Worm (Caenorhabditis elegans): ENCODE measurements around the gene mab-5.

Gene mab-5

DNA sequence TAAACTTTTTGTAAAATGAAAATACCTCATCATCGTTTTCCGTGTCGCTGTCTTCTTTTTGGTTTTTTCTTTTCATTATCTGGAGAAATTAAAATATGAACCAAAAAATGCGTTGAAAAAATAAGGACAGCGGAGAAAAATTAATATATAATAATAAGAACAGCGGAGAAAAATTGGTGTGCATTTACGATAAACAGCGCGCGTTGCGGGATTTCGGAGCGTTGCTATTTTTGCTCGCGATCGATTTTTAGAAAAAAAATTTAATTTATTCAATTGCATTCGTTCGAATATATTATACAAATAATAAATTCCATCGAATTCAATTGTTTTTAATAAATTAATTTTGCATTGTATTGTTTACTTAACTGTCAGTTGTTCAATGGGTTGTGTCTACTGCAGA, 17.3 kb downstream of the mab-5 start, which contains the start of gene ZK686.2 (continued):
- TF ChIP-seq tra-1 (GFP tag; IDR thresholded peaks at IDR 0.05) (no peak), F10B5.3 (tag; optimal IDR thresholded peaks at IDR 0.05) (no peak)

DNA sequence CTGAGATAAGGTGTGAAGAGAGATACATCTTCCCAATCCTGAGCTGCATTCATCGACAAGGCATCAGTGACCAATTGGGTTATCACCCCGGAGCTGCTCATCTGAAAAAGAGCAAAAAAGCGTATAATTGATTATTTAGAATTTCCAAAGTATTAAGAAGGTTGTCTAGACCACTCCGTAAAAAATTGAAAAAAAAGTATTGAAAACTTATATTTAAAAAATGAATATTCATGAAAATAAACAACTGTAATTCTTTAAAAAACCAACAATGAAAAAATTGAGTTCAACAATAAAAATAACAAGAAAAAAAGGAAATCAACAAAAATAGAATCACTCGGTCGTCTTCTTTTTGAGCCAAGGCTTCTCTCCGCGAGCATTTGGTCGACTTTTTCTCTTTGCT, 19.8 kb downstream of the mab-5 start, which contains the start of gene mtx-2:
Gene mtx-2 (minus strand): TSS at position 101 of the 400 bp plus-strand sequence.
- TF ChIP-seq mep-1 (tag; optimal IDR thresholded peaks at IDR 0.05) (no peak), lsy-2 (tag; optimal IDR thresholded peaks at IDR 0.05) (no peak), mes-2 (tag; optimal IDR thresholded peaks at IDR 0.05; ENCODE audit: poor library complexity, severe bottlenecking) (no peak), dmd-8 (GFP tag; IDR thresholded peaks at IDR 0.05) (no peak), T20F7.1 (GFP tag; optimal IDR thresholded peaks at IDR 0.05) (no peak), zip-2 (tag; optimal IDR thresholded peaks at IDR 0.05) (no peak), jun-1 (tag; optimal IDR thresholded peaks at IDR 0.05) (no peak), ctbp-1 (GFP tag; IDR thresholded peaks at IDR 0.05) (no peak), T26A8.4 (GFP tag; IDR thresholded peaks at IDR 0.05) (no peak), spr-1 (tag; optimal IDR thresholded peaks at IDR 0.05) (no peak), nhr-237 (tag; optimal IDR thresholded peaks at IDR 0.05) (no peak), unc-130 (GFP tag; optimal IDR thresholded peaks at IDR 0.05) (no peak), egl-43 (GFP tag; IDR thresholded peaks at IDR 0.05) (no peak), snpc-1.2 (GFP tag; IDR thresholded peaks at IDR 0.05) (no peak), arid-1 (GFP tag; conservative IDR thresholded peaks at IDR 0.05) (no peak), Y105C5A.15 (GFP tag; IDR thresholded peaks at IDR 0.05) (no peak), mxl-2 (GFP tag; conservative IDR thresholded peaks at IDR 0.05) (no peak), mxl-3 (GFP tag; optimal IDR thresholded peaks at IDR 0.05) (no peak), lim-7 (GFP tag; IDR thresholded peaks at IDR 0.05) (no peak), Y75B8A.6 (GFP tag; IDR thresholded peaks at IDR 0.05) (no peak)

DNA sequence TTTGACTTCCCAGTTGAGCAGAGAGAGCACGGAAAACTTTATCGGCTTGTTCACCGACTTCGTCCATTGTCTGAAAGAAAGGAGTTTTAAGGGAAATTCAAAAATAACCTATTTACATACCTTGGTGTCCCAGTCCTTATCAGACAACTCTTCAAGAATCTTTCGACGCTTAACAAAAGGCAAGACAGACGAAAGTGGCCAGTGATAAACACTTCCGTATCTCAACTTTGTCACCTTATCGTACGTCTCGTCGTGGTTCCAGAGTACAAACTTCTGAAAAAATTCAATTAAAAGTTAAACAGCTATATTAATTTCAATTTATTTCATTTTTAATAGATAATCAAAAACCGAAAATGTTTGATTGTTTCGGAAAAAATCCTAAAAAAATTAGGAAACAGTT, 21.0 kb downstream of the mab-5 start:
- TF ChIP-seq pqm-1 (tag; optimal IDR thresholded peaks at IDR 0.05) (peak; percentile 15), dmd-6 (GFP tag; IDR thresholded peaks at IDR 0.05) (peak; percentile 47), F37D6.2 (tag; optimal IDR thresholded peaks at IDR 0.05) (no peak), hlh-11 (tag; optimal IDR thresholded peaks at IDR 0.05) (peak; percentile 46), mep-1 (tag; optimal IDR thresholded peaks at IDR 0.05) (no peak), ztf-11 (tag; optimal IDR thresholded peaks at IDR 0.05) (no peak), lsy-2 (tag; optimal IDR thresholded peaks at IDR 0.05) (no peak), rbr-2 (tag; optimal IDR thresholded peaks at IDR 0.05) (no peak), dpl-1 (GFP tag; optimal IDR thresholded peaks at IDR 0.05) (no peak), unc-62 (GFP tag; optimal IDR thresholded peaks at IDR 0.05 in 1 of 2) (peak in 1 of 2 experiments; percentile 85), unc-62 (tag; optimal IDR thresholded peaks at IDR 0.05) (no peak), daf-16 (GFP tag; optimal IDR thresholded peaks at IDR 0.05) (no peak), daf-16 (tag; optimal IDR thresholded peaks at IDR 0.05) (peak; percentile 86), ceh-82 (tag; optimal IDR thresholded peaks at IDR 0.05) (no peak), dve-1 (tag; optimal IDR thresholded peaks at IDR 0.05; ENCODE audit: insufficient read depth) (peak; percentile 66), mxl-3 (GFP tag; optimal IDR thresholded peaks at IDR 0.05) (no peak), T26A8.4 (GFP tag; IDR thresholded peaks at IDR 0.05) (no peak), lin-39 (tag; optimal IDR thresholded peaks at IDR 0.05) (no peak)

DNA sequence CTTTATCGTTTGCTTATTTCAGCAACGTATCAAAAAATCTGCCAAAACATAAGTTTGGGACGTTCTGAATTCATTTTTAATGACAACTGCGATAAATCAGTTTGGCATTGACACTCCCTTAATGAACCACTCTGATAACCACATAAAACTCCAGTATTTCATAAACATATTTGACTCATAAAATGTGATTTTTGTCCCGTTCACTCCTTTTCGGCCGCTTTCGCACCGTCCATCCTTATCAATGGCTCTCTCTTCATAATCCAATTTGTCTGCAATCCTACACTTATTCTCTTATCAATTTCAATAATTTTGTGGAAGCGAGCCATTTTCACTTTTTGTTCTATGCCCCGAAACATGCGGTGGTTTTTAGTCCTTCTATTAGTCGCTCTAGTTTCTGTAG, 24.7 kb downstream of the mab-5 start, which contains the start of gene pcp-1:
Gene pcp-1 (plus strand): TSS at position 342 of the 400 bp plus-strand sequence.
- TF ChIP-seq mep-1 (tag; optimal IDR thresholded peaks at IDR 0.05): no peak
- TF ChIP-seq dmd-6 (GFP tag; IDR thresholded peaks at IDR 0.05): peak; percentile 91
- no peak for TF ChIP-seq zip-2 (tag; optimal IDR thresholded peaks at IDR 0.05)
- TF ChIP-seq gei-8 (GFP tag; optimal IDR thresholded peaks at IDR 0.05): no peak
- peak; percentile 33 for TF ChIP-seq T20F7.1 (GFP tag; optimal IDR thresholded peaks at IDR 0.05)
- TF ChIP-seq fos-1 (tag; optimal IDR thresholded peaks at IDR 0.05): no peak
- peak; percentile 98 for TF ChIP-seq php-3 (GFP tag; IDR thresholded peaks at IDR 0.05)
- no peak for TF ChIP-seq aly-2 (tag; optimal IDR thresholded peaks at IDR 0.05)
- no peak for TF ChIP-seq egl-27 (tag; optimal IDR thresholded peaks at IDR 0.05)
- no peak for TF ChIP-seq nhr-111 (GFP tag; optimal IDR thresholded peaks at IDR 0.05)
- TF ChIP-seq nhr-10 (tag; optimal IDR thresholded peaks at IDR 0.05): no peak
- no peak for TF ChIP-seq duxl-1 (tag; optimal IDR thresholded peaks at IDR 0.05; ENCODE audit: poor library complexity)
- TF ChIP-seq spr-1 (tag; optimal IDR thresholded peaks at IDR 0.05): no peak
- peak; percentile 26 for TF ChIP-seq mxl-3 (GFP tag; optimal IDR thresholded peaks at IDR 0.05)
- peak; percentile 93 for TF ChIP-seq dve-1 (tag; optimal IDR thresholded peaks at IDR 0.05; ENCODE audit: insufficient read depth)
- no peak for TF ChIP-seq ZK337.2 (GFP tag; IDR thresholded peaks at IDR 0.05)
- TF ChIP-seq unc-39 (tag; optimal IDR thresholded peaks at IDR 0.05): no peak
- no peak for TF ChIP-seq lim-7 (GFP tag; IDR thresholded peaks at IDR 0.05)
- no peak for TF ChIP-seq lin-39 (tag; optimal IDR thresholded peaks at IDR 0.05)
- no peak for TF ChIP-seq set-16 (GFP tag; IDR thresholded peaks at IDR 0.05)
- no peak for TF ChIP-seq daf-12 (tag; optimal IDR thresholded peaks at IDR 0.05)
